Fruit fly (Drosophila melanogaster): ENCODE results near the gene CG5850.

dm6 chr2L:9933063-9933462 is 30.7 kb downstream of the CG5850 start, which contains the start of gene Cpr30F:
- TF ChIP-seq CG17806 (tag; optimal IDR thresholded peaks at IDR 0.05) (no peak), CG9948 (tag; optimal IDR thresholded peaks at IDR 0.05) (no peak), D1 (tag; optimal IDR thresholded peaks at IDR 0.05) (no peak), CG4496 (GFP tag; IDR thresholded peaks at IDR 0.05) (no peak), rn (GFP tag; IDR thresholded peaks at IDR 0.05) (no peak)

Measured in whole organism, pupa.